Worm (Caenorhabditis elegans): ENCODE results near the gene W04D12.1.

Gene W04D12.1

DNA sequence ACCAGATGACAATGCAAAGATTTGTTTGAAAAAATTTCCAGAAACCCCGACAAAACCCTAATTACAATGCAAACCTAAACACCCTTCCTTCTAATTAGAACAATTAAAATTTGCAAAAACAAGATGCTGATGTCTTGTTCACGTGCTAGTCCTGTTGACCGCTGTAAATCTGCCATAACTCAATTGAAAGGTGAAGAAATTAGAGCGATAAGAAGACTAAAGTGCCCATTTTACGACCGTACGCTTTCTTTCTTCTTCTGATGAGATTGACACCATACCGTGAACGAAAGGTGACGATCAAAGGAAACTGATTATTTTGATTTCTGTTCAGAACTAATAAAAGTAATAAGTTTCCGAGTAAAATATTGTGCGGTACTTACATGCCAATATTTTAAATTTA lies 23.2 kb upstream of the W04D12.1 start:
- no peak for TF ChIP-seq cog-1 (tag; optimal IDR thresholded peaks at IDR 0.05)
- no peak for TF ChIP-seq flt-1 (GFP tag; IDR thresholded peaks at IDR 0.05)
- TF ChIP-seq tab-1 (GFP tag; IDR thresholded peaks at IDR 0.05): no peak
- TF ChIP-seq ztf-29 (GFP tag; IDR thresholded peaks at IDR 0.05): no peak
- TF ChIP-seq ref-1 (GFP tag; conservative IDR thresholded peaks at IDR 0.05): no peak
- no peak for TF ChIP-seq T22C8.4 (GFP tag; IDR thresholded peaks at IDR 0.05)
- TF ChIP-seq klf-2 (GFP tag; conservative IDR thresholded peaks at IDR 0.05): no peak
- TF ChIP-seq ztf-23 (GFP tag; IDR thresholded peaks at IDR 0.05): no peak
- no peak for TF ChIP-seq med-1 (GFP tag; optimal IDR thresholded peaks at IDR 0.05; ENCODE audit: insufficient read depth)

DNA sequence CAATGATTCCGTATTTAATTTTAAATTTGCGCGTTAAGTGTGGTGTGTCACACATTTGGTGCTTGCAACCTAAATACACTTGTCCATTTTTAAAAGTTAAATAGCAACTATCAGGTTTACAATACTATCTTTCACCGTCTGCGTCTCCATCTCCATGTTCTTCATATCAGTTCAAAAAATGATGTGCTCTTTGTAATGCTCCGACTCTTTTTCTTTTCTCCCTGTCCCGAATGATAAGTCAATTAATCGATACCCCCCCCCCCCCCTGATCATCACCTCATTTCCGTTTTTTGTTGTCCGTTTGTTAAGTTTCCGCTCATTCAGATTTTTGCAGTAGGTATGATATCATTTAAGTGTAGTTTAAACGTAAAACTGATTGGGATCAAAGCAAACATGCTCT lies 22.6 kb upstream of the W04D12.1 start:
- no peak for TF ChIP-seq klf-2 (GFP tag; conservative IDR thresholded peaks at IDR 0.05)

DNA sequence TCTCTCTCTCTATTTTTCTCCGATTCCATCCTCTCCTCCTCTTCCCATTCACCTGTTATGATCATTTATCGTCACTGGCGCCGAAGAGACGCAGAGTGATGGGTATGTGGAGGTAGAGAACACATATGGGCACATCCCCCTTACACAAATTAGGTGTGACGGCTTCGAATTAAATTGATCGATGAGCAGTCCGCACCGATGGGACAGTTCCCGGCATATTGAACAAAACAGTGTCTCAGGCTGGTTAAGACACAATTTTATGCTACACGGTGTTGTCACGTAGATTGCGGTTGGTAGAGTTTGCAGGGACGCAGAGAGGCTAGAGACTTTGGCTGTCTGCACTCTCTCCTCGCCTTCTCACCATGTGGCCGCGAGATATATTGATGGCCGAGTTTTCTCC lies 21.9 kb upstream of the W04D12.1 start, which contains the start of gene R12B2.7:
Gene R12B2.7, plus strand, starts transcription at position 247 of the 400 bp plus-strand sequence.
- TF ChIP-seq klf-2 (GFP tag; conservative IDR thresholded peaks at IDR 0.05) (no peak), tab-1 (GFP tag; IDR thresholded peaks at IDR 0.05) (0 out of 2 replicates have a peak, but pooled peaks have one; percentile 28)

DNA sequence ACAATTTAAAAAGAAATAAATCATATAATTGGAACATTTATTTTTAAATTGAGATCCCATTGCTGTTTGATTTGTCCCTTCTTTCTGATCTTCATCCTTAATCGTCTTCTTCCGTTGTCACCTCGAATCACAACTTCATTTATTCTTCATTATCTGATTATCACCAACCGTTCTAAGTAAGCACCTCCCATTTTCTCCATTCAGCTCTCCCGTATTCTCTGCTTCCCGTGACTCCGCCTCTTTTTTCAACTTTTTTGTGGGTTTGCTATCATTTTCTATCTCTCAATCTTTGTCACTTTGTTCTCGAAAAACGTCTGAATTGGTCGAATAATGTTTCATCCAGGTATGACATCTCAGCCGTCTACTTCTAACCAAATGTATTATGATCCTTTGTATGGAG lies 20.8 kb upstream of the W04D12.1 start, which contains the start of gene sma-4:
Gene sma-4, plus strand, starts transcription at position 301 of the 400 bp plus-strand sequence.
- TF ChIP-seq klf-2 (GFP tag; conservative IDR thresholded peaks at IDR 0.05): no peak
- no peak for TF ChIP-seq ztf-23 (GFP tag; IDR thresholded peaks at IDR 0.05)
- no peak for TF ChIP-seq T22C8.4 (GFP tag; IDR thresholded peaks at IDR 0.05)
- TF ChIP-seq tab-1 (GFP tag; IDR thresholded peaks at IDR 0.05): no peak
- no peak for TF ChIP-seq med-1 (GFP tag; optimal IDR thresholded peaks at IDR 0.05; ENCODE audit: insufficient read depth)
- no peak for TF ChIP-seq cog-1 (tag; optimal IDR thresholded peaks at IDR 0.05)
- no peak for TF ChIP-seq ref-1 (GFP tag; conservative IDR thresholded peaks at IDR 0.05)
- no peak for TF ChIP-seq ztf-29 (GFP tag; IDR thresholded peaks at IDR 0.05)

DNA sequence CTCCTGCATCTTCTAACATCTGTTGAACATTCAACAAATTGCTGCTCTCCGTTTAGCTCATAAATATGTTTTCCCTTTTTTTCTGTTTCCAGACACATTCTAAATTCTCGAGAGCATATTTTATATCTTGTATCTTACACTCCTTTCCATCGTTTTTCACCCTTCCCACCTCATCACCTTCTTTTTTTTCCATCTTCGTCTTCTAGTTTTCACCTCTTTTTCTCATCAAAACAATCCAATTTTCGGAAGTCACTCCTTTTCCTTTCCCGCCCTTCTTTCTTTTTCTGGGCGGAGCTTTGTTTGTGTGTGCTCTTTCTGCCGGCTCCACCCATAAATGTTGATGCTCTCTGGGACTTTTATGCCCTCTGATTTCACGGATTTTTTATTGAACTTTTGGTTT lies 13.9 kb upstream of the W04D12.1 start:
- TF ChIP-seq ztf-29 (GFP tag; IDR thresholded peaks at IDR 0.05) (no peak), klf-2 (GFP tag; conservative IDR thresholded peaks at IDR 0.05) (no peak), cog-1 (tag; optimal IDR thresholded peaks at IDR 0.05) (no peak), ref-1 (GFP tag; conservative IDR thresholded peaks at IDR 0.05) (no peak), flt-1 (GFP tag; IDR thresholded peaks at IDR 0.05) (no peak), ztf-23 (GFP tag; IDR thresholded peaks at IDR 0.05) (no peak), tab-1 (GFP tag; IDR thresholded peaks at IDR 0.05) (no peak), T22C8.4 (GFP tag; IDR thresholded peaks at IDR 0.05) (no peak), med-1 (GFP tag; optimal IDR thresholded peaks at IDR 0.05; ENCODE audit: insufficient read depth) (no peak)

DNA sequence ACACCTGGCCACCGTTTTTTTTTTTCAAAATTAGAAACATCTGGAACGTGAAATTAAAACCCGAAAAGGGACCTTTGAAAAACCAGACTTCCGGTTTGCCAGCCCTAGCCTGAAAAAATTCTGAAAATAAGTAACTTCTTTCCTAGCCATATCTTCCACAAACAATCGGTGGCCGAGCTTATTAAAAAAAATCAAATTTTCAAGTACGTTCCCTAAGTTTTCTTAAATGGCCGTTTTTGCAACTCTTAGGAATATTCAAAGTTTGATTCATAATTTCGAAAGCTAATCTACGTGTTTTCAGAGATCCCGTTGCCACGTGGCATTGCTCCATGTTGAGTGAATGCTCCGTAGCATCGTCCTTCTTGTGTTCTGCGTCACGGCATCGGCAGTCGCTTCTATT lies 13.1 kb upstream of the W04D12.1 start, which contains the start of gene R12B2.8:
Gene R12B2.8, plus strand, starts transcription at position 301 of the 400 bp plus-strand sequence.
- no peak for TF ChIP-seq tab-1 (GFP tag; IDR thresholded peaks at IDR 0.05)
- TF ChIP-seq med-1 (GFP tag; optimal IDR thresholded peaks at IDR 0.05; ENCODE audit: insufficient read depth): no peak
- TF ChIP-seq ref-1 (GFP tag; conservative IDR thresholded peaks at IDR 0.05): no peak
- no peak for TF ChIP-seq cog-1 (tag; optimal IDR thresholded peaks at IDR 0.05)
- no peak for TF ChIP-seq ztf-29 (GFP tag; IDR thresholded peaks at IDR 0.05)
- TF ChIP-seq flt-1 (GFP tag; IDR thresholded peaks at IDR 0.05): no peak
- no peak for TF ChIP-seq ztf-23 (GFP tag; IDR thresholded peaks at IDR 0.05)
- TF ChIP-seq T22C8.4 (GFP tag; IDR thresholded peaks at IDR 0.05): no peak
- TF ChIP-seq klf-2 (GFP tag; conservative IDR thresholded peaks at IDR 0.05): no peak

DNA sequence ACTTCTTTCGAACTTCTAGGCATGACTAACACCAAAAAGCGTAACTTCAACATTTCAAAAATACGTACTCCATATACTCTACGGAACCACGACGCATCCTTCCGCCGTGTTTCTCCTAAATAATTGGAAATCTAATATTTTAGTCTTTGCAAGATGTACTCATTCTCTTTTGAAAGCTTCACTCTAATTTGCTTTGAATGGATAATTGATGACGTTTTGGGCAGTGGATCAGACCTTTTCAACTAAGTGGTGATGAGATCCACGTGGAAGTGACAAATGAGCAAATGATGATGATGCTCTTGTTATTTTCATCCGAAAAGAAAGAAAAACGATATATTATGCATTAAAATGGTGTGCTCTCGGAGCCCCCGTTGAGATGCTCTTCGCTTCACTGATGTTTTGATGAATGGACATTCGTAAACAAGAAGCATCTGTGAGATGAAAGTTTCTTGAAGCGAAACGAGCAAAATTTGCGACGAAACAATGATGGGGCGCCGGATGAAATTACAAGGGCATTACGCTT lies 12.2 kb upstream of the W04D12.1 start:
- TF ChIP-seq klf-2 (GFP tag; conservative IDR thresholded peaks at IDR 0.05) (no peak), T22C8.4 (GFP tag; IDR thresholded peaks at IDR 0.05) (no peak), ztf-23 (GFP tag; IDR thresholded peaks at IDR 0.05) (no peak), ref-1 (GFP tag; conservative IDR thresholded peaks at IDR 0.05) (no peak), tab-1 (GFP tag; IDR thresholded peaks at IDR 0.05) (no peak), cog-1 (tag; optimal IDR thresholded peaks at IDR 0.05) (no peak), ztf-29 (GFP tag; IDR thresholded peaks at IDR 0.05) (no peak), flt-1 (GFP tag; IDR thresholded peaks at IDR 0.05) (no peak), med-1 (GFP tag; optimal IDR thresholded peaks at IDR 0.05; ENCODE audit: insufficient read depth) (no peak)

DNA sequence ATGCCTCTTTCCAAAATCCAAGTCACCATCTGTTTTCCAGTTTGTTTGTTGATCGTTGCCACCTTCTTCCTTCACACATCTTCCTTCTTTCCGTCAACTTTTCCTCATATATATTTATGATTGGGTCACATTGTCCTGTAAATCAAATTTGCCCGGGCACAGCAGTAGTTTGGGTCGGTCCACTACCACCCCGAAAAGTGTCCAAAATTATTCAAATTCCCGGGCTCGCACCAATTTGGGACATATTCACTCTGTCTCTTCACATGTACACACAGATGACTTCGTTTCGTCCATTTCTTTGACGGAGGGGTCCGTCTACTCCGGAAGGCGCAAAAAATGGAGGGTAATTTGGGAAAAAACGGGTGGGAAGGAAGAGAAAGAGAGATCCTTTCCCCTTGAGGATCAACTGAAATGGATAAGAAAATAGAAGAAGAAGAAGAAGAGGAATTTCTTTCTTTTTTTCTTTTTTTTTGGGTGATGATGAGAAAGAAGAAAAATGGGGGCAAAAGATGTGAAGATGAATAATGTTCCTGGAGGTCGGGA lies 9.8 kb upstream of the W04D12.1 start:
- no peak for TF ChIP-seq cog-1 (tag; optimal IDR thresholded peaks at IDR 0.05)
- TF ChIP-seq tab-1 (GFP tag; IDR thresholded peaks at IDR 0.05): no peak
- no peak for TF ChIP-seq T22C8.4 (GFP tag; IDR thresholded peaks at IDR 0.05)
- TF ChIP-seq flt-1 (GFP tag; IDR thresholded peaks at IDR 0.05): no peak
- no peak for TF ChIP-seq med-1 (GFP tag; optimal IDR thresholded peaks at IDR 0.05; ENCODE audit: insufficient read depth)
- TF ChIP-seq klf-2 (GFP tag; conservative IDR thresholded peaks at IDR 0.05): no peak
- TF ChIP-seq ztf-23 (GFP tag; IDR thresholded peaks at IDR 0.05): no peak
- no peak for TF ChIP-seq ztf-29 (GFP tag; IDR thresholded peaks at IDR 0.05)
- TF ChIP-seq ref-1 (GFP tag; conservative IDR thresholded peaks at IDR 0.05): no peak

DNA sequence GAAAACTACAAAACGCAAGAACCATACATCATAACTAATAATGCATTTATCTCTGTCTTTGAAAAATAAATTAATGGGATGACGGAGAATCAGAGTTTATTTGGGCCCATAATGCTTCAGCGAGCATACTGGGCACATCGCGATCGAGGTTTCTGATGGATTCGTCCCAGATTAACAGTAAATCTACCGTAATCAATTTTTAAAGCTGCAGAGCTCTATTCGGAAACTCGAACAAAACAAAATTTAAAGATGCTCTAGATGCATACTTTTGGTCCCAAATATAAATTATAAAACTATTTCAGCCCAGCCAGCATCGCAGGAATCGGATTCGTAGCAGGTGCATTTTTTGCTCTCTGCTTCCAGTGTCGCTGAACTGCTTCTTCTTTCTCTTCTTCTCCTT lies 8.7 kb upstream of the W04D12.1 start:
- no peak for TF ChIP-seq klf-2 (GFP tag; conservative IDR thresholded peaks at IDR 0.05)
- TF ChIP-seq tab-1 (GFP tag; IDR thresholded peaks at IDR 0.05): no peak
- TF ChIP-seq cog-1 (tag; optimal IDR thresholded peaks at IDR 0.05): no peak
- no peak for TF ChIP-seq ref-1 (GFP tag; conservative IDR thresholded peaks at IDR 0.05)
- no peak for TF ChIP-seq flt-1 (GFP tag; IDR thresholded peaks at IDR 0.05)
- TF ChIP-seq ztf-23 (GFP tag; IDR thresholded peaks at IDR 0.05): no peak
- TF ChIP-seq ztf-29 (GFP tag; IDR thresholded peaks at IDR 0.05): no peak
- TF ChIP-seq T22C8.4 (GFP tag; IDR thresholded peaks at IDR 0.05): no peak
- TF ChIP-seq med-1 (GFP tag; optimal IDR thresholded peaks at IDR 0.05; ENCODE audit: insufficient read depth): no peak

DNA sequence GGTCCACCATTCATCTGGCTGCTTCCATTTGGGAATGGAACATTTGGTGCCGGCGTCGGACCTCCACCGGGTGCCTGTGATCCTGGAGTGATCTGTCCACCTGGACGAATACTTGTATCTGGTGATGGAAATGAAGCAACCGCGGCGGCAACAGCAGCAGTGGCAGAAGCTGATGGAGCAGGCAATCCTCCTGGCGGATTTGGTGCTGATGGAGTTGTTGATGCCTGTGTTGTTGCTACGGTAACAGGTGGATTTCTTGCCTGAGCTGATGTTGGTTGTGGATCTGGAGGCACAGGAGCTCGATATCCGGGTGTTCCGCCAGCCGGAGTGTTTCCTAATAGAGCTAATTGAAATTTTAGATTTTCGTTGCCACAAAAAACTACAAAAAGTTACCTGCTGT lies 4.3 kb upstream of the W04D12.1 start:
- TF ChIP-seq cog-1 (tag; optimal IDR thresholded peaks at IDR 0.05): no peak
- no peak for TF ChIP-seq klf-2 (GFP tag; conservative IDR thresholded peaks at IDR 0.05)
- no peak for TF ChIP-seq ref-1 (GFP tag; conservative IDR thresholded peaks at IDR 0.05)
- no peak for TF ChIP-seq ztf-23 (GFP tag; IDR thresholded peaks at IDR 0.05)
- no peak for TF ChIP-seq flt-1 (GFP tag; IDR thresholded peaks at IDR 0.05)
- no peak for TF ChIP-seq T22C8.4 (GFP tag; IDR thresholded peaks at IDR 0.05)
- no peak for TF ChIP-seq ztf-29 (GFP tag; IDR thresholded peaks at IDR 0.05)
- TF ChIP-seq med-1 (GFP tag; optimal IDR thresholded peaks at IDR 0.05; ENCODE audit: insufficient read depth): no peak
- TF ChIP-seq tab-1 (GFP tag; IDR thresholded peaks at IDR 0.05): no peak

Measured in whole organism, midembryonic.